Worm (Caenorhabditis elegans) whole organism, midembryonic: ENCODE measurements around the gene F15H10.12.

Experiments used
- flt-1 ChIP-seq: fragments of 200-800 bp; sonication (Bioruptor generic); IDR thresholded peaks from 2 replicates; pipeline ENCODE4 v1.3.6; 2022; ENCODE audit warnings: missing genetic modification characterization, missing compliant biosample characterization
- klf-2 ChIP-seq: fragments of 200-800 bp; sonication (Bioruptor generic); conservative IDR thresholded peaks from 2 replicates; pipeline ENCODE4 v1.3.6; 2022; ENCODE audit warnings: missing genetic modification reagents, missing genetic modification characterization, missing compliant biosample characterization
- med-1 ChIP-seq: sonication (generic microtip); optimal IDR thresholded peaks from 2 replicates; lab custom pipeline; 2017; ENCODE audit warnings: missing genetic modification characterization, mild to moderate bottlenecking, missing compliant biosample characterization, antibody characterized with exemption, missing genetic modification reagents; ENCODE audit not compliant: insufficient read depth
- tab-1 ChIP-seq: fragments of 200-800 bp; sonication (Bioruptor generic); IDR thresholded peaks from 2 replicates; pipeline ENCODE4 v1.3.6; 2022; ENCODE audit warnings: missing genetic modification characterization, missing compliant biosample characterization
- ztf-29 ChIP-seq: fragments of 200-800 bp; sonication (Bioruptor generic); IDR thresholded peaks from 2 replicates; pipeline ENCODE4 v1.3.6; 2022; ENCODE audit warnings: missing genetic modification reagents, missing genetic modification characterization, missing compliant biosample characterization

DNA sequence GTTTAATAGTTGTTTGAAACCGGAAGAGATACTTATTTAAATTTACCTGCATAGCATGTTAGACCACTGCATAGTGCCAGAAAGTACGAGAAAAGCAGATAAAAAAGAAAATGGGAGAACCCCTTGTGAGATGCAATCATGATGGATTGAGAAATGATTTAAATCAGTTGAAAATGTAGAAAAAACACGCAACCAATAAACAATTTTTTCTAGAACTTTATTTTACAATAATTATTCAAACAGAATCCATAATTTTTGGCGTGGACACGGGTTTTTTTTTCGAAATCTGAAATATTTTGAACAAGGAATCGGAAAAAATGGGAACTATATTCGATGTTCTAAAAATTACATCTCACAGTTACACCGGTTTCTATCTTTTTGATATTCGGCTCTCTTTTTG, 30.6 kb downstream of the F15H10.12 start, which contains the start of gene AC3.12:
- no peak for TF ChIP-seq tab-1 (GFP tag; lab: Robert Waterston, UW)
- no peak for TF ChIP-seq ztf-29 (GFP tag; lab: Robert Waterston, UW)
- no peak for TF ChIP-seq flt-1 (GFP tag; lab: Robert Waterston, UW)
- TF ChIP-seq med-1: no peak
- TF ChIP-seq klf-2: no peak
